Fruit fly (Drosophila melanogaster) S2 (cell line): ENCODE data around the gene Sfp26Ad.

Experiments
- CG8478 ChIP-seq: fragments of >200 bp; optimal IDR thresholded peaks from 2 replicates; lab custom pipeline; 2018
- CTCF ChIP-seq, 2 experiments: fragments of >200 bp; optimal IDR thresholded peaks; 2 replicates each; lab custom pipeline; 2018

Gene Sfp26Ad

DNA sequence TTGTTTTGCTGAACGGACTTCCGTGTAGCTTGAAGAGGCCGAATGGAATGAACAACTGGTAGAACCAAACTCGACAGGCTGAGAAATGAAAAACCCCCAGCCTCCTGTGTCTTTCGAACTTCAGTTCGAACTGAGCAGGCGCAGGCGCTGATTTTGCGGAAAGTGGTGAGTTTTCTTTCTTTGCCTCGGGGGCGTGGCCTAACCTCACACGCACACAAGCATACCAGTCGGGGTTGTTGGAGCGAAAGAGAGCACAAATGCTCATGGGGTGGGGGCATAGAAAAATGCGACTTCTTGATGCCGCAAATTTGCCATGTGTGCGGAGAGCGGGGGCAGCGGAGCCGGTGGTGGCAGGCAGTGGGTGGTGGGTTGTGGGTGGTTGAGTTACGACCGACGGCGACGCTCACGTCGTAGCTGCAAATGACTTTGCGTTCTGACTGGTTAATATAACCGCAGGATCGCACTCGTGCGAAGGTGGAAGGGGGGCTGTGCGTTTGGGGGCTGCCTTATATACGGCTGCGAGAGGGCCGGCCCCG lies 19.4 kb downstream of the Sfp26Ad start, which contains the start of gene CG9016:
Gene CG9016 (minus strand): TSS at position 51 of the 536 bp plus-strand sequence.
- TF ChIP-seq CTCF (optimal IDR thresholded peaks at IDR 0.05; lab: Kevin White, UChicago) (no peak), CG8478 (lab: Kevin White, UChicago) (no peak)

DNA sequence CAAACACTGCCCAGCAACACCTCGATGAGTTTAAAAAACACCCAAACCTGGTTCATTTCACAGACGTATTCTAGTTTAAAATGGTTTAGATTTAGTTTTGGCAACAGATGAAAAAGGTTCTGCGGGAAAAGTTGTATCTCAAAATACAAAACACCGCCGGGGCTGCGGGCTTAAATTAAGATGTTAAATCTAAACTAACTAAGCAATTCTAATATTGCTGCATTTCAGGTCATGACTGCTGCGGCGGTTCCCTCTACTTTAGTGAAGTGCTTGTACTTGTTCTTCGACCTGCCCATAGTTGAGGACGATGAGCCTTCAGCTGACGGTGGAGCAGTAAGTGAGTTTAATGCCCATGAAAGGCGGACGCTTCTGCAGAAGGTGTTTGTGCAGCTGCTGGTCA lies 32.9 kb downstream of the Sfp26Ad start, which contains the start of gene CG14000:
Gene CG14000 (minus strand): TSS at position 101 of the 400 bp plus-strand sequence.
- TF ChIP-seq CG8478 (lab: Kevin White, UChicago): no peak
- TF ChIP-seq CTCF (optimal IDR thresholded peaks at IDR 0.05; lab: Kevin White, UChicago): no peak

DNA sequence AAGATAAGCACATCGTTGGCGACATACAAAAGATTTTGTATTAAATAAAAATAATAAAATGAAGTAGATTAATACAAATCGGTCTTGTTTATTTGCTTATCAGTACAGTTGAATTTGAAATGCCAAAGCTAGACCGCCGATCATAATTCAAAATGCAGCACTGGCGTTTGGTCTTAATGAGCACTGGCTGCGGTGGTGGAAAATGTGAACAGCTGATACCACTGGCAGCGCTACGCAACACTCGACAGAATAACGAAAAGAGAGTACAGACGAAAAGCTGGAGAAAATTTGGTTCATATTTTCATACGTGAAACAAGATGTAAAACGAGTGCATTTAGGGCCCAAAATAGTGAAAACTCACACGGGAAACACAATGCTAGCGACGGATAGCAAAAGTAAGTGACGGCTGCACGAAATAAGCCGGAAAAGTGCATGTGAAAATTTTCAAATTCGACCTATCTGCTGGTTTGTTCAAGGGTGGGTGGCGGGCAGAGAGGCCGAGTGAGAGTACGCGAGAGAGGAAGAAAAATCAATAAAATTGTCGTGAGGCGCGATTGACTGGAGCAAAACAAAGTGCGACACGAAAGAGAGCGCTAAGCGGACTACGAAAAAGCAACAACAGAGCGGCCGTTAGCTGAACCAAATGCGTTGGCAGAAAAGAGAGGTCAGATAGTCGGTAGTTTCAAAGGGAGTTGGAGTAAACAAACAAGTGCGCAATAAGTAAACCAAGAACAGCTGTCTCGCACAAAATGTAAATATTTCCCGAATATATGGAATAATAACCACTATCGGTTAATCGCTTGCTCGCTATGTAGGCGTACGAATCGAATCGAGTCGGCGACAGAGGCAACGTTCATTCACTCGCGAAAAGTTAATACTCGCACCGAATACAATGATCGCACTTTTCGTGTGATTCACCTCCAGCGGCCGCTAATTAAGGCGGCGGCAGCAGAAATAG lies 35.9 kb downstream of the Sfp26Ad start, which contains the start of gene bchs:
Gene bchs (plus strand): TSS at position 277 of the 958 bp plus-strand sequence.
- no peak for TF ChIP-seq CG8478 (lab: Kevin White, UChicago)
- no peak for TF ChIP-seq CTCF (optimal IDR thresholded peaks at IDR 0.05; lab: Kevin White, UChicago)

DNA sequence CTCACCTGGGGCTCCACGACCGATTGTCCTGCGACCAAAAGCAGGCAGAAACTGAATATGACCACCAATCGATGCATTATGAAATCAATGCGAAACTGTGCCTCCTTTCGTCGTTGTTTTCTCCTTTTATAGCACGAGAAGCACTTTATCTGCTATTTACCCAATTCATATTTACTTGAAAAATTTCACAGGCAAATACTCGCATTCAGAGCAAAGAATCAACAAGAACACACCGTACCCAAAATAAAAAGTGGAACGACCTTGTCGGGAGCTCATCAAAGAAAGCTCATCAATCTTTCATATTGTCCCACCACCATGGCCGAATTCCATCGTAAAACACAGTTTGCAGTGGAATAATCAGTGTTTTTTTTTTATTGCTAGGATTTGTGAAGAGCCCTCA lies 38.5 kb downstream of the Sfp26Ad start, which contains the start of gene CG9021:
Gene CG9021 (minus strand): TSS at position 105 of the 400 bp plus-strand sequence.
- TF ChIP-seq CTCF (optimal IDR thresholded peaks at IDR 0.05; lab: Kevin White, UChicago): no peak
- TF ChIP-seq CG8478 (lab: Kevin White, UChicago): no peak

DNA sequence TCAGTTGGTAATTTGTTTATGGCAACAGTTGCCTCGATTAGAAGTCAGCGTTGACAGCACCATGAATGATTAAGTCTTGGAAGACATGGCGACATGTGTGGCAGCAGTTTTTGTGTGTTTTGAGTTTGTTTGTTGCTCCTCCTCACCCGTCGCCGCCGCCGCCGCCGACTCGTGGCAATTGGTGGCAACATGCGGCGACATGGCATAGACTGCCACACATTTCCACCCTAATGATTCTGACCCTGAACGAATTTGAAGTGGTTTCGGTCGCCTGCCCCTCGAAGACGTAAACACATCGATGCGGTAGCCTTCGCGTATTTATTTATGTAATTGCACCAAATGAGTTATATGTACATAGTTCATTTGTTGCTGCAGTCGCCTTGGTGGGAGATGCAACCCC lies 40.2 kb downstream of the Sfp26Ad start:
- TF ChIP-seq CTCF (optimal IDR thresholded peaks at IDR 0.05; lab: Kevin White, UChicago) (no peak), CG8478 (lab: Kevin White, UChicago) (no peak)

DNA sequence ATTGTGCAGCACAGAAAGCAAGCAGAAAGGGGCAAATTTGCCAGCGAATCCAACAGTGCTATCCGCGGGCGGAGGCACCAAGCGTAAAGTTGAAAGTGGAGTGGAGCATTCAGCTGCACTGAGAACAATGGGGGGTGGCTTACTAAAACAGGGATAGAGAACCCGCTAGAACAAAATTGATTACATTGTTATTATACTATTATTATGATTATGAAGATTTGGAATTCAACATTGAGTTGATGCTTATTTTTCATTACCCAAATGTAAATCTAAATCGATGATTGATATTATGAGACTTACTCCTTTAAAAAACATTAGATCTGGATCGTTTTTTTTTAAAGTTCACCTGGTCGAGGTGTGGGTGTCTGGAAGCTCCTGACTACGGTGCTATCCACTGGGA lies 41.6 kb downstream of the Sfp26Ad start:
- TF ChIP-seq CG8478 (lab: Kevin White, UChicago) (no peak), CTCF (optimal IDR thresholded peaks at IDR 0.05; lab: Kevin White, UChicago) (no peak)

DNA sequence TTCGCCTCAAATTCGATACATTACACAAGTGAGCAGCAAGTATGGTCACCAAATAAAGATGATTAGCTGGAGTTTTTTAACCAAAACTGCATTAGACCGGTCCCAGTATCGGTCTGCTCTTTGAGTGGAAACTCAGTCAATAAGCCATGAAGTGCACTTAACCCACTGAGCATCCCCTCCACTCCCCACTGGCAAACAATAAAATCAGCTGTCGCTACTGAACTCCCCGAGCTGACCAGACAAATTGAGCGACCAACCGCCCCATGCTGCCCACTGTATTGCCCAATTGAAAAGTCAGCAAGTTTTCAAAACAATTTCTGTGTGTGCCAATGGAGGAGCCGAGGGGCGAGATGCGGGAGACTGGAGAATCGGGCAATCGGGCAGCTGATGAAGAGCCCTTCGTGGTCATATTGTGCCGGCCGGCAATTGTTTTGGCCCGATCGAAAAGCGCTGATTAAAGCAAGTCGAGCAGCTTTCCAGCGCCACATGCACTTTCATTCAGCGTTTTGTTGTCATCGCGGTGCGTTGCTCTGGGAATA lies 43.9 kb downstream of the Sfp26Ad start:
- TF ChIP-seq CG8478 (lab: Kevin White, UChicago) (no peak), CTCF (optimal IDR thresholded peaks at IDR 0.05; lab: Kevin White, UChicago) (no peak)

DNA sequence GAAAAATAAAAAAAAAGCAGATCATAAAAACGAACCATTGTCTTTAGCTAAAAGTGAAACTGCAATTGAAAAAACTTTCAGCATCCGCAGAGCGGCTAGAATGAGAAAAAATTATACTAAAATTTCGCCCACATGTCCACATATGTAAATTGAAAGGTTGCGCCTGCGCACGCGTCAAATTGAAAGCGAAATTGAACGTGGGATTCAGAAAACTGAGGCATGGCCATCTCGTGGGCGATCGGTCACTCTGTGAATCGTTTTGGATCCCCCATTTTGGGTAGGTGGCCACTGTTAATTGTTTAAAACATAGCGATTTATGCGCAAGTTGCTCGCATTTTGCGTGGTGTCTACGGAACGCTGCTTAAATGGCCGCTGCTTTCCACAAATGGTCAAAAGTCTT lies 48.6 kb downstream of the Sfp26Ad start:
- no peak for TF ChIP-seq CG8478 (lab: Kevin White, UChicago)
- no peak for TF ChIP-seq CTCF (optimal IDR thresholded peaks at IDR 0.05; lab: Kevin White, UChicago)

DNA sequence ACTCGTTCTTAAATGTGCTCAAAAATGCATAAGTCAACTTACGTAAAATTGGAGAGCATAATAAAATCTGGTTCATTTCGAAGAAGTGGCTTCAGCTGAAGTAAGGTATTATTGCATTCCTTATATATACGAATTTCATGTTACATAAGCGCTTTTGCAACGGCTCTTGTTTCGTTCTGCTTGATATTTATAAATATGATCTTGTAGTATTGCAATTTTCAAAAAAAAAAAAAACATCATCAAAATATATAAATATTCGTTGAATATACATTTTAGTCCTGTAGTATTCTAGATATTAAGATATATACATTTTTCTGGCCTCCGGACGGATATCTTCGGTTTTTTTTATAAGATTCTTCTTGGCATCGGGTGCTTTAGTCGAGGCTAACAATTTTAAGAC lies 49.3 kb downstream of the Sfp26Ad start, which contains the start of gene Acp26Aa:
Gene Acp26Aa (minus strand): TSS at position 101 of the 400 bp plus-strand sequence.
- TF ChIP-seq CG8478 (lab: Kevin White, UChicago) (no peak), CTCF (optimal IDR thresholded peaks at IDR 0.05; lab: Kevin White, UChicago) (no peak)

DNA sequence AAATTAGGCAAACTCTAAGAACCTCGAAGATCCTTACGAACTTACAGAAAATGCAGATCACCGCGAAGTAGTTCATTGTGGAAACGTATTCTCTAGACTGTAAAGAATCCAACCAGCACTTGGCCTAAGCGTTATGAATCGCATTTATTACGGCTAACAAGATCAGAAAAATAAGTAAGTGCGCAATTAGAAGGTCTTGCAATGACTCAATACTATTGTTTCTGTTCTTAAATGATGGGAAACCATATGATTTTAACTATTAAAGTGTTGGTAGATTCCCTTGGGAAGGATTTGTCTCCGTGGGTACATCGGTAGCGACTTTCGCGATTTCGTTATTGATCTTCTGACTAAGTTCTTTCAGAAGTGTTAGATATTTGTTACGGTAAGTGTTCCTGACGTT lies 50.3 kb downstream of the Sfp26Ad start, which contains the start of gene Acp26Ab:
Gene Acp26Ab (minus strand): TSS at position 101 of the 400 bp plus-strand sequence.
- TF ChIP-seq CG8478 (lab: Kevin White, UChicago): no peak
- TF ChIP-seq CTCF (optimal IDR thresholded peaks at IDR 0.05; lab: Kevin White, UChicago): no peak
